Worm (Caenorhabditis elegans) whole organism, young adult: ENCODE measurements around the gene nac-2.

Experiments
- B0019.2 ChIP-seq: fragments of 200-800 bp; sonication (Bioruptor generic); conservative IDR thresholded peaks from 2 replicates; pipeline ENCODE4 v1.3.6; 2022; ENCODE audit warnings: missing genetic modification reagents, missing genetic modification characterization, missing compliant biosample characterization
- B0261.1 ChIP-seq: sonication (generic microtip); optimal IDR thresholded peaks from 2 replicates; lab custom pipeline; 2016; ENCODE audit warnings: mild to moderate bottlenecking, missing genetic modification characterization, moderate library complexity, missing compliant biosample characterization
- F39B2.1 ChIP-seq: fragments of 200-800 bp; sonication (Bioruptor generic); IDR thresholded peaks from 2 replicates; pipeline ENCODE4 v1.3.6; 2022; ENCODE audit warnings: missing genetic modification reagents, missing genetic modification characterization, missing compliant biosample characterization
- T26A5.8 ChIP-seq: sonication (generic microtip); optimal IDR thresholded peaks from 2 replicates; lab custom pipeline; 2016; ENCODE audit warnings: missing genetic modification characterization, missing compliant biosample characterization
- akir-1 ChIP-seq: fragments of 200-800 bp; sonication (Bioruptor generic); optimal IDR thresholded peaks from 2 replicates; lab custom pipeline; 2018; ENCODE audit warnings: mild to moderate bottlenecking, missing genetic modification characterization, moderate library complexity, missing compliant biosample characterization
- aptf-3 ChIP-seq: fragments of 200-800 bp; sonication (Bioruptor generic); IDR thresholded peaks from 2 replicates; pipeline ENCODE4 v1.3.6; 2022; ENCODE audit warnings: missing genetic modification characterization, missing compliant biosample characterization
- atf-7 ChIP-seq: sonication (generic microtip); optimal IDR thresholded peaks from 2 replicates; lab custom pipeline; 2017; ENCODE audit warnings: mild to moderate bottlenecking, missing genetic modification characterization, missing compliant biosample characterization
- attf-5 ChIP-seq: fragments of 200-800 bp; sonication (Bioruptor generic); optimal IDR thresholded peaks from 2 replicates; lab custom pipeline; 2018; ENCODE audit warnings: mild to moderate bottlenecking, missing genetic modification characterization, missing compliant biosample characterization
- ccch-3 ChIP-seq: fragments of 200-800 bp; sonication (Bioruptor generic); optimal IDR thresholded peaks from 2 replicates; lab custom pipeline; 2018; ENCODE audit warnings: mild to moderate bottlenecking, missing genetic modification characterization, missing compliant biosample characterization
- ceh-27 ChIP-seq: fragments of 200-800 bp; sonication (Bioruptor generic); optimal IDR thresholded peaks from 2 replicates; lab custom pipeline; 2018; ENCODE audit warnings: mild to moderate bottlenecking, missing genetic modification characterization, moderate library complexity, missing compliant biosample characterization
- ceh-79 ChIP-seq: sonication (generic microtip); optimal IDR thresholded peaks from 2 replicates; lab custom pipeline; 2017; ENCODE audit warnings: mild to moderate bottlenecking, missing genetic modification characterization, missing compliant biosample characterization
- dpl-1 ChIP-seq: fragments of 150-350 bp; optimal IDR thresholded peaks from 2 replicates; lab custom pipeline; 2014; ENCODE audit warnings: missing biosample characterization, missing genetic modification reagents, missing genetic modification characterization
- egl-44 ChIP-seq: fragments of 200-800 bp; sonication (Bioruptor generic); IDR thresholded peaks from 2 replicates; pipeline ENCODE4 v1.3.6; 2022; ENCODE audit warnings: missing genetic modification reagents, missing genetic modification characterization, missing compliant biosample characterization
- ekl-4 ChIP-seq: fragments of 200-800 bp; sonication (Bioruptor generic); IDR thresholded peaks from 2 replicates; pipeline ENCODE4 v1.3.6; 2022; ENCODE audit warnings: missing genetic modification reagents, missing genetic modification characterization, missing compliant biosample characterization
- gei-17 ChIP-seq: fragments of 200-800 bp; sonication (Bioruptor generic); optimal IDR thresholded peaks from 2 replicates; lab custom pipeline; 2018; ENCODE audit warnings: mild to moderate bottlenecking, missing genetic modification characterization, missing compliant biosample characterization
- hlh-12 ChIP-seq: sonication (generic microtip); optimal IDR thresholded peaks from 2 replicates; lab custom pipeline; 2016; ENCODE audit warnings: missing genetic modification characterization, missing compliant biosample characterization
- hrde-1 ChIP-seq: sonication (generic microtip); optimal IDR thresholded peaks from 2 replicates; lab custom pipeline; 2016; ENCODE audit warnings: missing genetic modification characterization, mild to moderate bottlenecking, missing compliant biosample characterization, moderate library complexity, missing genotype, missing genetic modification reagents, borderline replicate concordance
- let-526 ChIP-seq: fragments of 200-800 bp; sonication (Bioruptor generic); IDR thresholded peaks from 2 replicates; pipeline ENCODE4 v1.3.6; 2022; ENCODE audit warnings: missing genetic modification reagents, missing genetic modification characterization, missing compliant biosample characterization
- lin-26 ChIP-seq: fragments of 200-800 bp; sonication (Bioruptor generic); IDR thresholded peaks from 2 replicates; pipeline ENCODE4 v1.3.6; 2022; ENCODE audit warnings: missing genetic modification reagents, missing genetic modification characterization, missing compliant biosample characterization
- lin-40 ChIP-seq: sonication (generic microtip); optimal IDR thresholded peaks from 2 replicates; lab custom pipeline; 2016; ENCODE audit warnings: missing genetic modification characterization, mild to moderate bottlenecking, missing compliant biosample characterization, missing genotype, missing genetic modification reagents
- madf-10 ChIP-seq: sonication (generic microtip); optimal IDR thresholded peaks from 2 replicates; lab custom pipeline; 2016; ENCODE audit warnings: mild to moderate bottlenecking, missing genetic modification characterization, missing compliant biosample characterization
- madf-6 ChIP-seq: fragments of 200-800 bp; sonication (Bioruptor generic); IDR thresholded peaks from 2 replicates; pipeline ENCODE4 v1.3.6; 2022; ENCODE audit warnings: missing genetic modification reagents, missing genetic modification characterization, missing compliant biosample characterization
- madf-8 ChIP-seq: fragments of 200-800 bp; sonication (Bioruptor generic); conservative IDR thresholded peaks from 2 replicates; pipeline ENCODE4 v1.3.6; 2022; ENCODE audit warnings: missing genetic modification reagents, missing genetic modification characterization, missing compliant biosample characterization
- mcd-1 ChIP-seq: fragments of 200-800 bp; sonication (Bioruptor generic); IDR thresholded peaks from 2 replicates; pipeline ENCODE4 v1.3.6; 2022; ENCODE audit warnings: missing genetic modification reagents, missing genetic modification characterization, missing compliant biosample characterization
- nhr-179 ChIP-seq: sonication (generic microtip); optimal IDR thresholded peaks from 2 replicates; lab custom pipeline; 2016; ENCODE audit warnings: mild to moderate bottlenecking, missing genetic modification characterization, missing compliant biosample characterization
- nhr-27 ChIP-seq: fragments of 200-800 bp; sonication (Bioruptor generic); optimal IDR thresholded peaks from 2 replicates; lab custom pipeline; 2018; ENCODE audit warnings: mild to moderate bottlenecking, missing genetic modification characterization, moderate library complexity, missing compliant biosample characterization
- nhr-80 ChIP-seq: sonication (generic microtip); optimal IDR thresholded peaks from 2 replicates; lab custom pipeline; 2016; ENCODE audit warnings: missing genetic modification characterization, missing compliant biosample characterization
- nhr-90 ChIP-seq: sonication (generic microtip); optimal IDR thresholded peaks from 2 replicates; lab custom pipeline; 2016; ENCODE audit warnings: missing genotype, mild to moderate bottlenecking, missing genetic modification characterization, missing compliant biosample characterization
- pbrm-1 ChIP-seq: fragments of 200-800 bp; sonication (Bioruptor generic); IDR thresholded peaks from 2 replicates; pipeline ENCODE4 v1.3.6; 2022; ENCODE audit warnings: missing genetic modification reagents, missing genetic modification characterization, missing compliant biosample characterization
- rcor-1 ChIP-seq: fragments of 200-800 bp; sonication (Bioruptor generic); IDR thresholded peaks from 2 replicates; pipeline ENCODE4 v1.3.6; 2022; ENCODE audit warnings: missing genetic modification reagents, missing genetic modification characterization, missing compliant biosample characterization
- rpc-1 ChIP-seq, 2 experiments: fragments of 150-350 bp in 1 of 2; sonication (generic microtip) in 1 of 2; optimal IDR thresholded peaks; 2 replicates each; lab custom pipeline; 2014 to 2018; ENCODE audit warnings: missing biosample characterization in 1 of 2, missing genetic modification characterization in 1 of 2, missing genetic modification reagents in 1 of 2, missing genotype in 1 of 2
- snpc-4 ChIP-seq, 5 experiments: fragments of 150-350 bp in 1 of 5; sonication (generic microtip) in 4 of 5; optimal IDR thresholded peaks; 2 replicates each; lab custom pipeline; 2014 to 2018; ENCODE audit warnings: missing genetic modification characterization in 5 of 5, missing biosample characterization in 3 of 5, antibody characterized with exemption in 2 of 5, mild to moderate bottlenecking in 2 of 5, missing compliant biosample characterization in 2 of 5, missing genotype in 2 of 5, moderate library complexity in 2 of 5, missing genetic modification reagents in 1 of 5
- somi-1 ChIP-seq: fragments of 200-800 bp; sonication (Bioruptor generic); optimal IDR thresholded peaks from 2 replicates; lab custom pipeline; 2018; ENCODE audit warnings: mild to moderate bottlenecking, missing genetic modification characterization, missing compliant biosample characterization
- sptf-2 ChIP-seq: fragments of 200-800 bp; sonication (Bioruptor generic); optimal IDR thresholded peaks from 2 replicates; lab custom pipeline; 2018; ENCODE audit warnings: mild to moderate bottlenecking, missing genetic modification characterization, missing compliant biosample characterization
- tbx-9 ChIP-seq: sonication (generic microtip); optimal IDR thresholded peaks from 2 replicates; lab custom pipeline; 2016; ENCODE audit warnings: borderline replicate concordance, missing genetic modification characterization, inconsistent platforms, missing compliant biosample characterization
- tlf-1 ChIP-seq: fragments of 200-800 bp; sonication (Bioruptor generic); optimal IDR thresholded peaks from 2 replicates; lab custom pipeline; 2018; ENCODE audit warnings: mild to moderate bottlenecking, missing genetic modification characterization, missing compliant biosample characterization
- ztf-25 ChIP-seq: fragments of 200-800 bp; sonication (Bioruptor generic); IDR thresholded peaks from 2 replicates; pipeline ENCODE4 v1.3.6; 2022; ENCODE audit warnings: missing genetic modification reagents, missing genetic modification characterization, missing compliant biosample characterization
- ztf-6 ChIP-seq: fragments of 200-800 bp; sonication (Bioruptor generic); IDR thresholded peaks from 2 replicates; pipeline ENCODE4 v1.3.6; 2022; ENCODE audit warnings: missing genetic modification reagents, missing genetic modification characterization, missing compliant biosample characterization

nac-2 gene

DNA sequence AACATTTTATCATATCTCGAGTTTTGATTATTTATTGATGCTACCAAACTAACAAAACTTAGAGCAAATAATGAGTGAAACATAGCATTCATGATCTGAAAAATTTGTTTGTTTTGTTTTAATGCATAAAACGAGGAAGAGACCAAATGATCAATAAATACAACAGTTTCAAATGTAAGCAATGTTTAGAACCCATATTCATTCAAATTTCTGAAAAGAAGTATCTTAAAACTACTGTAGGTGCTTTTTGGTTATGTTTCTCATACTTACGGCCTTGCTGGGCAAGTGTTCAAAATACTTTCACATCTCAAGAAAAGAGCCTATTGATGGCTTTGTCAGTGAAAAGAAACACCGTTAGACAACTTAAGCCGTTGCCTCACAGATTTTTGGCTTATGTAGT lies 34.6 kb upstream of the nac-2 start, which contains the start of gene F02A9.1:
Gene F02A9.1, minus strand, starts transcription at position 101 of the 400 bp plus-strand sequence.
- TF ChIP-seq tlf-1: no peak
- no peak for TF ChIP-seq lin-40
- no peak for TF ChIP-seq madf-6 (GFP tag; lab: Robert Waterston, UW)
- no peak for TF ChIP-seq ekl-4
- TF ChIP-seq egl-44 (GFP tag; lab: Robert Waterston, UW): no peak
- no peak for TF ChIP-seq rpc-1 (optimal IDR thresholded peaks at IDR 0.05; lab: Kevin White, UChicago)
- TF ChIP-seq rpc-1 (tag; optimal IDR thresholded peaks at IDR 0.05; lab: Kevin White, UChicago): no peak
- TF ChIP-seq sptf-2: no peak
- TF ChIP-seq nhr-27 (tag; lab: Kevin White, UChicago): no peak
- no peak for TF ChIP-seq B0261.1 (tag; lab: Kevin White, UChicago)
- no peak for TF ChIP-seq rcor-1 (GFP tag; lab: Robert Waterston, UW)
- no peak for TF ChIP-seq lin-26
- no peak for TF ChIP-seq hlh-12 (tag; lab: Kevin White, UChicago)
- TF ChIP-seq dpl-1 (GFP tag; lab: Kevin White, UChicago): no peak
- no peak for TF ChIP-seq ceh-79 (tag; lab: Kevin White, UChicago)
- TF ChIP-seq hrde-1: no peak
- TF ChIP-seq aptf-3: no peak
- no peak for TF ChIP-seq snpc-4 (GFP tag; optimal IDR thresholded peaks at IDR 0.05; lab: Kevin White, UChicago)
- no peak for TF ChIP-seq snpc-4 (tag; optimal IDR thresholded peaks at IDR 0.05; lab: Kevin White, UChicago)
- no peak for TF ChIP-seq atf-7 (tag; lab: Kevin White, UChicago)
- no peak for TF ChIP-seq ceh-27 (GFP tag; lab: Kevin White, UChicago)
- TF ChIP-seq ztf-25 (GFP tag; lab: Robert Waterston, UW): no peak

ce11 chrIII:9075539-9075938 lies 32.4 kb upstream of the nac-2 start, which contains the start of gene F02A9.7:
F02A9.7 (minus strand) TSS chrIII:9075639.
- TF ChIP-seq somi-1 (GFP tag; lab: Kevin White, UChicago) (no peak), ccch-3 (GFP tag; lab: Kevin White, UChicago) (no peak), madf-10 (tag; lab: Kevin White, UChicago) (no peak), attf-5 (GFP tag; lab: Kevin White, UChicago) (no peak), gei-17 (GFP tag; lab: Kevin White, UChicago) (no peak), madf-8 (GFP tag; lab: Robert Waterston, UW) (no peak), nhr-179 (no peak), nhr-90 (tag; lab: Kevin White, UChicago) (no peak), B0019.2 (no peak), pbrm-1 (GFP tag; lab: Robert Waterston, UW) (no peak), let-526 (GFP tag; lab: Robert Waterston, UW) (no peak), T26A5.8 (no peak), tbx-9 (tag; lab: Kevin White, UChicago) (no peak), ztf-6 (GFP tag; lab: Robert Waterston, UW) (no peak)

ce11 chrIII:9072704-9073103 lies 29.6 kb upstream of the nac-2 start:
- TF ChIP-seq tlf-1: no peak
- no peak for TF ChIP-seq akir-1 (GFP tag; lab: Kevin White, UChicago)
- TF ChIP-seq mcd-1 (GFP tag; lab: Robert Waterston, UW): no peak
- no peak for TF ChIP-seq nhr-80 (tag; lab: Kevin White, UChicago)
- no peak for TF ChIP-seq F39B2.1 (GFP tag; lab: Robert Waterston, UW)
